Worm (Caenorhabditis elegans) whole organism, young adult: Measurements from ENCODE around the gene mxl-1.

Experiments
- B0336.3 ChIP-seq: fragments of 200-800 bp; sonication (Bioruptor generic); IDR thresholded peaks from 2 replicates; pipeline ENCODE4 v1.3.6; 2022; ENCODE audit warnings: missing genetic modification characterization, missing compliant biosample characterization
- D2030.7 ChIP-seq: fragments of 200-800 bp; sonication (Bioruptor generic); IDR thresholded peaks from 2 replicates; pipeline ENCODE4 v1.3.6; 2022; ENCODE audit warnings: missing genetic modification reagents, missing genetic modification characterization, missing compliant biosample characterization
- F23B12.7 ChIP-seq: sonication (generic microtip); optimal IDR thresholded peaks from 2 replicates; lab custom pipeline; 2017; ENCODE audit warnings: missing genetic modification characterization, mild to moderate bottlenecking, missing compliant biosample characterization, antibody characterized with exemption, moderate library complexity; ENCODE audit not compliant: insufficient read depth
- F33H1.4 ChIP-seq: fragments of 200-800 bp; sonication (Bioruptor generic); IDR thresholded peaks from 2 replicates; pipeline ENCODE4 v1.3.6; 2022; ENCODE audit warnings: missing genetic modification reagents, missing genetic modification characterization, missing compliant biosample characterization
- F52B5.7 ChIP-seq: sonication (generic microtip); optimal IDR thresholded peaks from 2 replicates; lab custom pipeline; 2016; ENCODE audit warnings: mild to moderate bottlenecking, missing genetic modification characterization, missing compliant biosample characterization
- K11D2.4 ChIP-seq: fragments of 200-800 bp; sonication (Bioruptor generic); IDR thresholded peaks from 2 replicates; pipeline ENCODE4 v1.3.6; 2022; ENCODE audit warnings: missing genetic modification reagents, missing genetic modification characterization, missing compliant biosample characterization
- K12H6.12 ChIP-seq: fragments of 200-800 bp; sonication (Bioruptor generic); optimal IDR thresholded peaks from 2 replicates; lab custom pipeline; 2018; ENCODE audit warnings: mild to moderate bottlenecking, missing genetic modification characterization, missing compliant biosample characterization
- Y53F4B.3 ChIP-seq: fragments of 200-800 bp; sonication (Bioruptor generic); IDR thresholded peaks from 2 replicates; pipeline ENCODE4 v1.3.6; 2022; ENCODE audit warnings: missing genetic modification reagents, missing genetic modification characterization, missing compliant biosample characterization
- Y67H2A.10 ChIP-seq: fragments of 200-800 bp; sonication (Bioruptor generic); conservative IDR thresholded peaks from 2 replicates; pipeline ENCODE4 v1.3.6; 2022; ENCODE audit warnings: missing genetic modification reagents, missing genetic modification characterization, missing compliant biosample characterization
- ZK185.1 ChIP-seq: sonication (generic microtip); optimal IDR thresholded peaks from 2 replicates; lab custom pipeline; 2016; ENCODE audit warnings: mild to moderate bottlenecking, missing genetic modification characterization, missing compliant biosample characterization; ENCODE audit not compliant: poor library complexity, severe bottlenecking
- aptf-3 ChIP-seq: fragments of 200-800 bp; sonication (Bioruptor generic); IDR thresholded peaks from 2 replicates; pipeline ENCODE4 v1.3.6; 2022; ENCODE audit warnings: missing genetic modification characterization, missing compliant biosample characterization
- atf-7 ChIP-seq: sonication (generic microtip); optimal IDR thresholded peaks from 2 replicates; lab custom pipeline; 2017; ENCODE audit warnings: mild to moderate bottlenecking, missing genetic modification characterization, missing compliant biosample characterization
- athp-1 ChIP-seq: sonication (generic microtip); optimal IDR thresholded peaks from 2 replicates; lab custom pipeline; 2017; ENCODE audit warnings: mild to moderate bottlenecking, missing genetic modification characterization, missing compliant biosample characterization
- attf-3 ChIP-seq: fragments of 200-800 bp; sonication (Bioruptor generic); conservative IDR thresholded peaks from 2 replicates; pipeline ENCODE4 v1.3.6; 2022; ENCODE audit warnings: missing genetic modification reagents, missing genetic modification characterization, missing compliant biosample characterization
- cebp-1 ChIP-seq, 2 experiments: fragments of 200-800 bp in 1 of 2; sonication (Bioruptor generic) in 1 of 2; sonication (generic microtip) in 1 of 2; IDR thresholded peaks in 1 of 2; optimal IDR thresholded peaks in 1 of 2; 2 replicates each; pipeline versions ENCODE4 v1.3.6 to Lab custom; 2017 to 2022; ENCODE audit warnings: missing compliant biosample characterization in 2 of 2, missing genetic modification characterization in 2 of 2, mild to moderate bottlenecking in 1 of 2, missing genetic modification reagents in 1 of 2, moderate library complexity in 1 of 2
- ceh-100 ChIP-seq: fragments of 200-800 bp; sonication (Bioruptor generic); IDR thresholded peaks from 2 replicates; pipeline ENCODE4 v1.3.6; 2022; ENCODE audit warnings: missing genetic modification reagents, missing genetic modification characterization, missing compliant biosample characterization
- die-1 ChIP-seq: sonication (generic microtip); optimal IDR thresholded peaks from 2 replicates; lab custom pipeline; 2016; ENCODE audit warnings: missing genotype, mild to moderate bottlenecking, missing genetic modification characterization, missing compliant biosample characterization
- dox-1 ChIP-seq: fragments of 200-800 bp; sonication (Bioruptor generic); IDR thresholded peaks from 2 replicates; pipeline ENCODE4 v1.3.6; 2022; ENCODE audit warnings: missing genetic modification reagents, missing genetic modification characterization, missing compliant biosample characterization
- efl-1 ChIP-seq: fragments of 150-350 bp; optimal IDR thresholded peaks from 2 replicates; lab custom pipeline; 2014; ENCODE audit warnings: missing biosample characterization, missing genetic modification reagents, missing genetic modification characterization
- ekl-4 ChIP-seq: fragments of 200-800 bp; sonication (Bioruptor generic); IDR thresholded peaks from 2 replicates; pipeline ENCODE4 v1.3.6; 2022; ENCODE audit warnings: missing genetic modification reagents, missing genetic modification characterization, missing compliant biosample characterization
- gei-17 ChIP-seq: fragments of 200-800 bp; sonication (Bioruptor generic); optimal IDR thresholded peaks from 2 replicates; lab custom pipeline; 2018; ENCODE audit warnings: mild to moderate bottlenecking, missing genetic modification characterization, missing compliant biosample characterization
- hmg-1.2 ChIP-seq: fragments of 200-800 bp; sonication (Bioruptor generic); IDR thresholded peaks from 2 replicates; pipeline ENCODE4 v1.3.6; 2022; ENCODE audit warnings: missing genetic modification reagents, missing genetic modification characterization, missing compliant biosample characterization
- let-607 ChIP-seq, 2 experiments: fragments of 200-800 bp in 1 of 2; sonication (Bioruptor generic) in 1 of 2; sonication (generic microtip) in 1 of 2; optimal IDR thresholded peaks; 2 replicates each; lab custom pipeline; 2016 to 2018; ENCODE audit warnings: mild to moderate bottlenecking in 2 of 2, missing compliant biosample characterization in 2 of 2, missing genetic modification characterization in 2 of 2, moderate library complexity in 2 of 2, missing genotype in 1 of 2
- lin-26 ChIP-seq: fragments of 200-800 bp; sonication (Bioruptor generic); IDR thresholded peaks from 2 replicates; pipeline ENCODE4 v1.3.6; 2022; ENCODE audit warnings: missing genetic modification reagents, missing genetic modification characterization, missing compliant biosample characterization
- lin-35 ChIP-seq, 3 experiments: fragments of 150-350 bp in 2 of 3; sonication (generic microtip) in 1 of 3; optimal IDR thresholded peaks; 2 replicates each; lab custom pipeline; 2014 to 2018; ENCODE audit warnings: missing biosample characterization in 3 of 3, missing genetic modification characterization in 3 of 3, missing genetic modification reagents in 3 of 3
- lin-40 ChIP-seq: sonication (generic microtip); optimal IDR thresholded peaks from 2 replicates; lab custom pipeline; 2016; ENCODE audit warnings: missing genetic modification characterization, mild to moderate bottlenecking, missing compliant biosample characterization, missing genotype, missing genetic modification reagents
- lsl-1 ChIP-seq: fragments of 200-800 bp; sonication (Bioruptor generic); optimal IDR thresholded peaks from 2 replicates; lab custom pipeline; 2018; ENCODE audit warnings: mild to moderate bottlenecking, missing genetic modification characterization, moderate library complexity, missing compliant biosample characterization
- madf-3 ChIP-seq: fragments of 200-800 bp; sonication (Bioruptor generic); IDR thresholded peaks from 2 replicates; pipeline ENCODE4 v1.3.6; 2022; ENCODE audit warnings: missing genetic modification reagents, missing genetic modification characterization, missing compliant biosample characterization
- madf-8 ChIP-seq: fragments of 200-800 bp; sonication (Bioruptor generic); conservative IDR thresholded peaks from 2 replicates; pipeline ENCODE4 v1.3.6; 2022; ENCODE audit warnings: missing genetic modification reagents, missing genetic modification characterization, missing compliant biosample characterization
- mcd-1 ChIP-seq: fragments of 200-800 bp; sonication (Bioruptor generic); IDR thresholded peaks from 2 replicates; pipeline ENCODE4 v1.3.6; 2022; ENCODE audit warnings: missing genetic modification reagents, missing genetic modification characterization, missing compliant biosample characterization
- mes-4 ChIP-seq: sonication (generic microtip); optimal IDR thresholded peaks from 2 replicates; lab custom pipeline; 2016; ENCODE audit warnings: missing genotype, missing genetic modification characterization, missing compliant biosample characterization
- nfyb-1 ChIP-seq: fragments of 200-800 bp; sonication (Bioruptor generic); IDR thresholded peaks from 2 replicates; pipeline ENCODE4 v1.3.6; 2022; ENCODE audit warnings: missing genetic modification reagents, missing genetic modification characterization, missing compliant biosample characterization
- nhr-80 ChIP-seq: sonication (generic microtip); optimal IDR thresholded peaks from 2 replicates; lab custom pipeline; 2016; ENCODE audit warnings: missing genetic modification characterization, missing compliant biosample characterization
- pbrm-1 ChIP-seq: fragments of 200-800 bp; sonication (Bioruptor generic); IDR thresholded peaks from 2 replicates; pipeline ENCODE4 v1.3.6; 2022; ENCODE audit warnings: missing genetic modification reagents, missing genetic modification characterization, missing compliant biosample characterization
- pha-4 ChIP-seq: fragments of 150-350 bp; sonication (generic microtip); optimal IDR thresholded peaks from 2 replicates; lab custom pipeline; 2014; ENCODE audit warnings: missing biosample characterization, missing genetic modification reagents, missing genetic modification characterization
- snpc-3.4 ChIP-seq: sonication (generic microtip); optimal IDR thresholded peaks from 2 replicates; lab custom pipeline; 2017; ENCODE audit warnings: missing genetic modification characterization, mild to moderate bottlenecking, missing compliant biosample characterization, antibody characterized with exemption, moderate library complexity, missing genotype, missing genetic modification reagents
- snpc-4 ChIP-seq, 5 experiments: fragments of 150-350 bp in 1 of 5; sonication (generic microtip) in 4 of 5; optimal IDR thresholded peaks; 2 replicates each; lab custom pipeline; 2014 to 2018; ENCODE audit warnings: missing genetic modification characterization in 5 of 5, missing biosample characterization in 3 of 5, antibody characterized with exemption in 2 of 5, mild to moderate bottlenecking in 2 of 5, missing compliant biosample characterization in 2 of 5, missing genotype in 2 of 5, moderate library complexity in 2 of 5, missing genetic modification reagents in 1 of 5
- somi-1 ChIP-seq: fragments of 200-800 bp; sonication (Bioruptor generic); optimal IDR thresholded peaks from 2 replicates; lab custom pipeline; 2018; ENCODE audit warnings: mild to moderate bottlenecking, missing genetic modification characterization, missing compliant biosample characterization
- tbp1 ChIP-seq: fragments of 200-800 bp; sonication (Bioruptor generic); optimal IDR thresholded peaks from 2 replicates; lab custom pipeline; 2018; ENCODE audit warnings: mild to moderate bottlenecking, missing genetic modification characterization, missing compliant biosample characterization
- tlf-1 ChIP-seq: fragments of 200-800 bp; sonication (Bioruptor generic); optimal IDR thresholded peaks from 2 replicates; lab custom pipeline; 2018; ENCODE audit warnings: mild to moderate bottlenecking, missing genetic modification characterization, missing compliant biosample characterization
- unc-130 ChIP-seq: sonication (generic microtip); optimal IDR thresholded peaks from 2 replicates; lab custom pipeline; 2016; ENCODE audit warnings: missing genetic modification reagents, missing genetic modification characterization, missing compliant biosample characterization
- zim-3 ChIP-seq: sonication (generic microtip); optimal IDR thresholded peaks from 2 replicates; lab custom pipeline; 2017; ENCODE audit warnings: mild to moderate bottlenecking, missing genetic modification characterization, moderate library complexity, missing compliant biosample characterization
- ztf-3 ChIP-seq: fragments of 200-800 bp; sonication (Bioruptor generic); optimal IDR thresholded peaks from 2 replicates; lab custom pipeline; 2018; ENCODE audit warnings: mild to moderate bottlenecking, missing genetic modification characterization, missing compliant biosample characterization

Gene mxl-1

ce11 chrV:11225981-11226380, 18.7 kb upstream of the mxl-1 start, which contains the start of gene bgal-1 (continued):
- TF ChIP-seq B0336.3 (GFP tag; lab: Robert Waterston, UW) (no peak), lin-35 (GFP tag; optimal IDR thresholded peaks at IDR 0.05; lab: Kevin White, UChicago) (peak in 1 of 3 experiments; percentile 37), F52B5.7 (no peak)

ce11 chrV:11228653-11229173, 15.9 kb upstream of the mxl-1 start, which contains the start of gene pqn-70:
Gene pqn-70, minus strand, starts transcription at chrV:11228703.
- TF ChIP-seq let-607 (tag; optimal IDR thresholded peaks at IDR 0.05; lab: Kevin White, UChicago) (peak; percentile 8 to 71), tlf-1 (GFP tag; lab: Kevin White, UChicago) (peak; percentile 46), ekl-4 (peak; percentile 79), gei-17 (peak; percentile 33), attf-3 (peak; percentile 52; the same call in 1 of the 2 replicates), mes-4 (tag; lab: Kevin White, UChicago) (no peak), pha-4 (tag; lab: Kevin White, UChicago) (no peak), snpc-3.4 (tag; lab: Kevin White, UChicago) (peak; percentile 32), atf-7 (tag; lab: Kevin White, UChicago) (peak; percentile 19), K12H6.12 (tag; lab: Kevin White, UChicago) (peak; percentile 70), F23B12.7 (peak; percentile 53), aptf-3 (no peak), ceh-100 (GFP tag; lab: Robert Waterston, UW) (peak; percentile 92), zim-3 (tag; lab: Kevin White, UChicago) (no peak), tbp1 (GFP tag; lab: Kevin White, UChicago) (peak; percentile 62), D2030.7 (GFP tag; lab: Robert Waterston, UW) (peak; percentile 33; the same call in 1 of the 2 replicates), nhr-80 (peak; percentile 55), ZK185.1 (tag; lab: Kevin White, UChicago) (peak; percentile 65), B0336.3 (GFP tag; lab: Robert Waterston, UW) (peak; percentile 28; the same call in 1 of the 2 replicates), lin-40 (tag; lab: Kevin White, UChicago) (peak; percentile 67), hmg-1.2 (GFP tag; lab: Robert Waterston, UW) (peak; percentile 94), Y67H2A.10 (GFP tag; lab: Robert Waterston, UW) (peak; percentile 53; the same call in 1 of the 2 replicates), snpc-4 (GFP tag; optimal IDR thresholded peaks at IDR 0.05; lab: Kevin White, UChicago) (peak; percentile 13), snpc-4 (tag; optimal IDR thresholded peaks at IDR 0.05; lab: Kevin White, UChicago) (peak in 3 of 4 experiments; percentile 32 to 69 (median 65)), Y53F4B.3 (GFP tag; lab: Robert Waterston, UW) (no peak), die-1 (tag; lab: Kevin White, UChicago) (peak; percentile 15), madf-3 (GFP tag; lab: Robert Waterston, UW) (0 out of 2 replicates have a peak, but pooled peaks have one; percentile 64), dox-1 (GFP tag; lab: Robert Waterston, UW) (peak; percentile 67), somi-1 (GFP tag; lab: Kevin White, UChicago) (peak; percentile 68), nfyb-1 (GFP tag; lab: Robert Waterston, UW) (peak; percentile 81; the same call in 1 of the 2 replicates), lin-26 (peak; percentile 71; the same call in 1 of the 2 replicates), athp-1 (tag; lab: Kevin White, UChicago) (peak; percentile 33), ztf-3 (no peak), cebp-1 (GFP tag; IDR thresholded peaks at IDR 0.05; lab: Robert Waterston, UW) (peak; percentile 8; the same call in 1 of the 2 replicates), cebp-1 (tag; optimal IDR thresholded peaks at IDR 0.05; lab: Kevin White, UChicago) (no peak), lsl-1 (peak; percentile 28), F33H1.4 (GFP tag; lab: Robert Waterston, UW) (peak; percentile 89), madf-8 (GFP tag; lab: Robert Waterston, UW) (no peak), pbrm-1 (GFP tag; lab: Robert Waterston, UW) (peak; percentile 68; the same call in 1 of the 2 replicates), mcd-1 (GFP tag; lab: Robert Waterston, UW) (peak; percentile 74), K11D2.4 (GFP tag; lab: Robert Waterston, UW) (0 out of 2 replicates have a peak, but pooled peaks have one; percentile 42), unc-130 (peak; percentile 28), efl-1 (GFP tag; lab: Kevin White, UChicago) (peak; percentile 16)
